Fruit fly (Drosophila melanogaster): ENCODE measurements around the gene Hipk.

The Hipk gene

DNA sequence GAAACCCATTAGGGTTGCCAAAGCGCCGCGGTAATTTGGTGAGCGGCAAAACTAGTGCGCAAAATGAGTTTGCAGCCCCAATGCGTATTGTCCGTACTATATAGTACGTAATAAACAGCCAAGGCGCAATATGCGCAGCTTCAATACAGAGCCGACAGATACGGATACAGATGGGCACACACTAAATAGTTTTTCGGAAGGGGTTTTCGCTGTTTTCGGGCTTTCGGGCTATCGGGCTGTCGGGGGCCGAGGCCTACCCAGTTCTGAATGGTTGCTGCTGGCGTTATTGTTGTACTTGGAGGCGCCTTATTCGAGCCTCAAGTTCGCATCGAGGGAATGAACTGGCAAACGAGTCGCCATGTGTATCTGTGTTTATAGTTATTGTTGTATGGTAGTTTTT, 87.8 kb downstream of the Hipk start (continued):
- no peak for TF ChIP-seq croc (GFP tag; conservative IDR thresholded peaks at IDR 0.05)
- TF ChIP-seq lov (optimal IDR thresholded peaks at IDR 0.05): no peak
- peak; percentile 24; the same call in 1 of the 3 replicates for TF ChIP-seq lov (GFP tag; IDR thresholded peaks at IDR 0.05)
- peak; percentile 83 for TF ChIP-seq chinmo (GFP tag; IDR thresholded peaks at IDR 0.05; ENCODE audit: partially characterized antibody)
- no peak for TF ChIP-seq CG3281 (GFP tag; optimal IDR thresholded peaks at IDR 0.05)
- TF ChIP-seq wor (GFP tag; IDR thresholded peaks at IDR 0.05): no peak
- TF ChIP-seq MBD-R2 (GFP tag; IDR thresholded peaks at IDR 0.05): no peak
- no peak for TF ChIP-seq pan (optimal IDR thresholded peaks at IDR 0.05)
- peak in 1 of 2 experiments; percentile 28 for TF ChIP-seq pan (GFP tag; optimal IDR thresholded peaks at IDR 0.05 in 1 of 2, IDR thresholded peaks at IDR 0.05 in 1 of 2)
- TF ChIP-seq Med (GFP tag): peak; percentile 69
- TF ChIP-seq gce (GFP tag; IDR thresholded peaks at IDR 0.05): no peak
- 0 out of 3 replicates have a peak, but pooled peaks have one; percentile 21 for TF ChIP-seq Aef1 (GFP tag; IDR thresholded peaks at IDR 0.05)
- no peak for TF ChIP-seq dmrt99B (tag; optimal IDR thresholded peaks at IDR 0.05)
- TF ChIP-seq sob (GFP tag; IDR thresholded peaks at IDR 0.05): peak; percentile 29; the same call in 1 of the 2 replicates
- TF ChIP-seq crol (GFP tag; IDR thresholded peaks at IDR 0.05): 0 out of 2 replicates have a peak, but pooled peaks have one; percentile 8
- TF ChIP-seq abd-A (tag; optimal IDR thresholded peaks at IDR 0.05): peak; percentile 24
- TF ChIP-seq CG3726 (GFP tag; IDR thresholded peaks at IDR 0.05): no peak
- TF ChIP-seq Meics (GFP tag; optimal IDR thresholded peaks at IDR 0.05): no peak
- no peak for TF ChIP-seq Hr51 (GFP tag; optimal IDR thresholded peaks at IDR 0.05)
- peak; percentile 17; the same call in 1 of the 2 replicates for TF ChIP-seq E2f2 (GFP tag; IDR thresholded peaks at IDR 0.05)
- no peak for TF ChIP-seq CG17829 (tag; optimal IDR thresholded peaks at IDR 0.05)
- peak; percentile 41; the same call in 1 of the 2 replicates for TF ChIP-seq CG32532 (GFP tag; IDR thresholded peaks at IDR 0.05)
- peak; percentile 45 for TF ChIP-seq CG12769 (tag; optimal IDR thresholded peaks at IDR 0.05)
- TF ChIP-seq grn (GFP tag; optimal IDR thresholded peaks at IDR 0.05): no peak
- no peak for TF ChIP-seq ato (GFP tag; IDR thresholded peaks at IDR 0.05; ENCODE audit: partially characterized antibody)
- peak; percentile 77 for TF ChIP-seq Deaf1 (tag; optimal IDR thresholded peaks at IDR 0.05)
- 0 out of 3 replicates have a peak, but pooled peaks have one; percentile 5 for TF ChIP-seq C15 (GFP tag; IDR thresholded peaks at IDR 0.05)
- peak; percentile 86 for TF ChIP-seq CG10543 (GFP tag; optimal IDR thresholded peaks at IDR 0.05)
- TF ChIP-seq cwo (GFP tag; optimal IDR thresholded peaks at IDR 0.05): no peak
- TF ChIP-seq klu (GFP tag; IDR thresholded peaks at IDR 0.05): no peak
- no peak for TF ChIP-seq CG10979 (tag; optimal IDR thresholded peaks at IDR 0.05)
- no peak for TF ChIP-seq Side (GFP tag; optimal IDR thresholded peaks at IDR 0.05)
- peak; percentile 9 for TF ChIP-seq CG16863 (GFP tag; optimal IDR thresholded peaks at IDR 0.05)
- peak; percentile 49 for TF ChIP-seq sug (tag; optimal IDR thresholded peaks at IDR 0.05)
- TF ChIP-seq gt (GFP tag; IDR thresholded peaks at IDR 0.05): no peak
- no peak for TF ChIP-seq cad (GFP tag; optimal IDR thresholded peaks at IDR 0.05)
- peak; percentile 49 for TF ChIP-seq CG15514 (GFP tag; optimal IDR thresholded peaks at IDR 0.05)
- TF ChIP-seq Pdp1 (GFP tag; optimal IDR thresholded peaks at IDR 0.05): peak in 1 of 2 experiments; percentile 30

Data from whole organism, embryonic.